Fruit fly (Drosophila melanogaster): ENCODE results near the gene Pex12.

Gene Pex12

dm6 chr2L:855052-855547 lies 39.3 kb downstream of the Pex12 start, which contains the start of gene CG13949 (continued):
- TF ChIP-seq vfl (GFP tag; optimal IDR thresholded peaks at IDR 0.05) (no peak), pnt (GFP tag; optimal IDR thresholded peaks at IDR 0.05) (peak; percentile 47), slp2 (GFP tag; optimal IDR thresholded peaks at IDR 0.05) (peak; percentile 46), z (GFP tag; IDR thresholded peaks at IDR 0.05) (peak; percentile 60; the same call in 1 of the 3 replicates), Ptx1 (GFP tag; IDR thresholded peaks at IDR 0.05) (peak; percentile 82), kay (GFP tag; optimal IDR thresholded peaks at IDR 0.05) (peak; percentile 39), chm (GFP tag; IDR thresholded peaks at IDR 0.05) (peak; percentile 56; the same call in 1 of the 2 replicates), CG32532 (GFP tag; IDR thresholded peaks at IDR 0.05) (peak; percentile 87), eve (GFP tag; optimal IDR thresholded peaks at IDR 0.05) (no peak), kni (GFP tag; optimal IDR thresholded peaks at IDR 0.05) (no peak), Dp (GFP tag; optimal IDR thresholded peaks at IDR 0.05) (peak; percentile 51), CG6175 (GFP tag; IDR thresholded peaks at IDR 0.05) (no peak; the same call in 2 of the 3 replicates), Six4 (GFP tag; optimal IDR thresholded peaks at IDR 0.05) (peak; percentile 0), HmgD (GFP tag; optimal IDR thresholded peaks at IDR 0.05) (peak; percentile 82), CG8924 (tag; optimal IDR thresholded peaks at IDR 0.05) (peak; percentile 53), CG14860 (GFP tag; IDR thresholded peaks at IDR 0.05; ENCODE audit: partially characterized antibody) (no peak), sug (tag; optimal IDR thresholded peaks at IDR 0.05) (peak; percentile 44), CG1603 (tag; optimal IDR thresholded peaks at IDR 0.05) (peak; percentile 73), CG12219 (GFP tag; optimal IDR thresholded peaks at IDR 0.05) (peak; percentile 22), CG10366 (GFP tag; IDR thresholded peaks at IDR 0.05) (peak; percentile 79), chif (GFP tag; optimal IDR thresholded peaks at IDR 0.05) (peak; percentile 11 to 66), CG6765 (GFP tag; optimal IDR thresholded peaks at IDR 0.05) (peak; percentile 12), D (optimal IDR thresholded peaks at IDR 0.05) (no peak), D (GFP tag; optimal IDR thresholded peaks at IDR 0.05) (peak; percentile 19), nau (GFP tag; optimal IDR thresholded peaks at IDR 0.05) (no peak), CG8944 (GFP tag; optimal IDR thresholded peaks at IDR 0.05) (peak; percentile 31), CG12744 (GFP tag; optimal IDR thresholded peaks at IDR 0.05) (no peak), CG1529 (GFP tag; optimal IDR thresholded peaks at IDR 0.05) (peak; percentile 31), D19B (GFP tag; optimal IDR thresholded peaks at IDR 0.05) (no peak), Rfx (GFP tag; IDR thresholded peaks at IDR 0.05) (peak; percentile 93), CG7839 (tag; optimal IDR thresholded peaks at IDR 0.05) (peak; percentile 73), CG12236 (GFP tag; optimal IDR thresholded peaks at IDR 0.05) (no peak), ERR (GFP tag; optimal IDR thresholded peaks at IDR 0.05) (no peak), lov (optimal IDR thresholded peaks at IDR 0.05) (no peak), lov (GFP tag; IDR thresholded peaks at IDR 0.05) (no peak), CG6683 (GFP tag; optimal IDR thresholded peaks at IDR 0.05) (no peak), fru (optimal IDR thresholded peaks at IDR 0.05) (no peak), Hr3 (GFP tag; optimal IDR thresholded peaks at IDR 0.05) (peak; percentile 51), usp (GFP tag; optimal IDR thresholded peaks at IDR 0.05) (no peak), CG4404 (GFP tag; IDR thresholded peaks at IDR 0.05) (0 out of 2 replicates have a peak, but pooled peaks have one; percentile 24), br (optimal IDR thresholded peaks at IDR 0.05) (no peak), crol (GFP tag; IDR thresholded peaks at IDR 0.05) (no peak), Neu2 (GFP tag; optimal IDR thresholded peaks at IDR 0.05; ENCODE audit: borderline replicate concordance) (no peak), nerfin-1 (tag; optimal IDR thresholded peaks at IDR 0.05) (peak; percentile 43), CG11085 (GFP tag; IDR thresholded peaks at IDR 0.05) (peak; percentile 63), nmo (GFP tag; optimal IDR thresholded peaks at IDR 0.05) (peak; percentile 59), Trl (optimal IDR thresholded peaks at IDR 0.05) (no peak), Trl (GFP tag; optimal IDR thresholded peaks at IDR 0.05) (peak; percentile 60), mld (GFP tag; IDR thresholded peaks at IDR 0.05; ENCODE audit: partially characterized antibody) (no peak), inv (GFP tag; IDR thresholded peaks at IDR 0.05; ENCODE audit: partially characterized antibody) (peak; percentile 46; the same call in 1 of the 2 replicates), exex (tag; optimal IDR thresholded peaks at IDR 0.05) (peak; percentile 98), CG14014 (GFP tag; IDR thresholded peaks at IDR 0.05) (peak; percentile 79), CG6854 (GFP tag; optimal IDR thresholded peaks at IDR 0.05) (peak; percentile 21)
